Fruit fly (Drosophila melanogaster) whole organism, embryonic: Measurements from ENCODE around the gene dhd.

ENCODE experiments used
- CG10959 ChIP-seq: fragments of 200-800 bp; sonication (Bioruptor generic); IDR thresholded peaks from 2 replicates; pipeline ENCODE4 v1.3.6; 2022; ENCODE audit warnings: missing biosample characterization, missing genetic modification characterization
- CG11504 ChIP-seq: fragments of 200-800 bp; sonication (Bioruptor generic); optimal IDR thresholded peaks from 3 replicates; lab custom pipeline; 2019; ENCODE audit warnings: missing biosample characterization, mild to moderate bottlenecking, missing genetic modification characterization, moderate library complexity
- CG14710 ChIP-seq: fragments of 200-800 bp; sonication (Bioruptor generic); optimal IDR thresholded peaks from 3 replicates; lab custom pipeline; 2019; ENCODE audit warnings: missing biosample characterization, mild to moderate bottlenecking, missing genetic modification characterization, moderate library complexity
- CG14860 ChIP-seq: fragments of 200-800 bp; sonication (Bioruptor generic); IDR thresholded peaks from 3 replicates; pipeline ENCODE4 v1.3.6; 2022; ENCODE audit warnings: missing biosample characterization, missing genetic modification characterization; ENCODE audit not compliant: partially characterized antibody
- CG16779 ChIP-seq: fragments of 200-800 bp; sonication (Bioruptor generic); IDR thresholded peaks from 2 replicates; pipeline ENCODE4 v1.3.6; 2022; ENCODE audit warnings: missing biosample characterization, missing genetic modification characterization
- CG17385 ChIP-seq: fragments of 200-800 bp; sonication (Bioruptor generic); optimal IDR thresholded peaks from 3 replicates; lab custom pipeline; 2018; ENCODE audit warnings: missing biosample characterization, mild to moderate bottlenecking, missing genetic modification characterization
- CG18476 ChIP-seq: fragments of 200-800 bp; sonication (Bioruptor generic); optimal IDR thresholded peaks from 2 replicates; lab custom pipeline; 2016; ENCODE audit warnings: missing biosample characterization, mild to moderate bottlenecking, missing genetic modification characterization
- CG2875 ChIP-seq: fragments of 200-800 bp; sonication (Bioruptor generic); optimal IDR thresholded peaks from 2 replicates; lab custom pipeline; 2017; ENCODE audit warnings: missing biosample characterization, mild to moderate bottlenecking, missing genetic modification characterization, missing genetic modification reagents
- CG3163 ChIP-seq: fragments of 200-800 bp; sonication (Bioruptor generic); optimal IDR thresholded peaks from 3 replicates; lab custom pipeline; 2016; ENCODE audit warnings: missing biosample characterization, missing genetic modification characterization
- CG3726 ChIP-seq: fragments of 200-800 bp; sonication (Bioruptor generic); IDR thresholded peaks from 3 replicates; pipeline ENCODE4, ENCODE4 v1.3.6; 2022; ENCODE audit warnings: missing biosample characterization, missing genetic modification characterization
- CG4404 ChIP-seq: fragments of 200-800 bp; sonication (Bioruptor generic); IDR thresholded peaks from 2 replicates; pipeline ENCODE4 v1.3.6; 2022; ENCODE audit warnings: missing biosample characterization, missing genetic modification characterization
- CG5245 ChIP-seq: fragments of 200-800 bp; sonication (Bioruptor generic); optimal IDR thresholded peaks from 3 replicates; lab custom pipeline; 2016; ENCODE audit warnings: missing biosample characterization, missing genetic modification characterization
- CG6791 ChIP-seq: fragments of 200-800 bp; sonication (Bioruptor generic); IDR thresholded peaks from 3 replicates; pipeline ENCODE4 v1.3.6; 2022; ENCODE audit warnings: missing biosample characterization, missing genetic modification characterization; ENCODE audit not compliant: partially characterized antibody
- CG7928 ChIP-seq: fragments of 200-800 bp; sonication (Bioruptor generic); optimal IDR thresholded peaks from 2 replicates; lab custom pipeline; 2017; ENCODE audit warnings: missing biosample characterization, mild to moderate bottlenecking, missing genetic modification characterization
- CG8944 ChIP-seq: fragments of 200-800 bp; sonication (Bioruptor generic); optimal IDR thresholded peaks from 3 replicates; lab custom pipeline; 2016; ENCODE audit warnings: missing biosample characterization, missing genetic modification characterization
- CG9727 ChIP-seq: fragments of 200-800 bp; sonication (Bioruptor generic); optimal IDR thresholded peaks from 3 replicates; lab custom pipeline; 2017; ENCODE audit warnings: missing biosample characterization, mild to moderate bottlenecking, missing genetic modification characterization
- CrebB ChIP-seq: fragments of 200-800 bp; sonication (Bioruptor generic); optimal IDR thresholded peaks from 3 replicates; lab custom pipeline; 2018; ENCODE audit warnings: missing biosample characterization, mild to moderate bottlenecking, missing genetic modification characterization
- Dbx ChIP-seq: fragments of 200-800 bp; sonication (Bioruptor generic); IDR thresholded peaks from 3 replicates; pipeline ENCODE4 v1.3.6; 2022; ENCODE audit warnings: missing biosample characterization, missing genetic modification characterization
- Dip2 ChIP-seq: fragments of 200-800 bp; sonication (Bioruptor generic); IDR thresholded peaks from 2 replicates; pipeline ENCODE4 v1.3.6; 2022; ENCODE audit warnings: missing biosample characterization, missing genetic modification characterization
- ERR ChIP-seq: fragments of 200-800 bp; sonication (Bioruptor generic); optimal IDR thresholded peaks from 2 replicates; lab custom pipeline; 2016; ENCODE audit warnings: missing biosample characterization, missing genetic modification characterization
- Elba2 ChIP-seq: fragments of 200-800 bp; sonication (Bioruptor generic); optimal IDR thresholded peaks from 3 replicates; lab custom pipeline; 2016; ENCODE audit warnings: missing biosample characterization, missing genetic modification characterization
- Ets65A ChIP-seq: fragments of 200-800 bp; sonication (Bioruptor generic); peaks from one replicate; lab custom pipeline; 2016; ENCODE audit warnings: missing biosample characterization, missing genetic modification characterization
- GATAe ChIP-seq: fragments of 200-800 bp; sonication (Bioruptor generic); conservative IDR thresholded peaks from 2 replicates; pipeline ENCODE4 v1.3.6; 2022; ENCODE audit warnings: missing biosample characterization, missing genetic modification characterization
- HLH3B ChIP-seq: fragments of 200-800 bp; sonication (Bioruptor generic); IDR thresholded peaks from 2 replicates; pipeline ENCODE4 v1.3.6; 2022; ENCODE audit warnings: missing biosample characterization, missing genetic modification characterization
- Hsf ChIP-seq: fragments of 200-800 bp; sonication (Bioruptor generic); optimal IDR thresholded peaks from 3 replicates; lab custom pipeline; 2016; ENCODE audit warnings: missing biosample characterization, missing genetic modification characterization
- Mad ChIP-seq: fragments of 200-800 bp; sonication (Bioruptor generic); optimal IDR thresholded peaks from 2 replicates; lab custom pipeline; 2016; ENCODE audit warnings: missing biosample characterization, missing genetic modification characterization
- Med ChIP-seq: fragments of 200-800 bp; sonication (Bioruptor generic); peaks from one replicate; lab custom pipeline; 2016; ENCODE audit warnings: missing biosample characterization, missing genetic modification characterization, mild to moderate bottlenecking, inconsistent platforms, moderate library complexity
- NfI ChIP-seq: fragments of 200-800 bp; sonication (Bioruptor generic); optimal IDR thresholded peaks from 3 replicates; lab custom pipeline; 2018; ENCODE audit warnings: missing biosample characterization, mild to moderate bottlenecking, missing genetic modification characterization, moderate library complexity
- Oli ChIP-seq: fragments of 200-800 bp; sonication (Bioruptor generic); optimal IDR thresholded peaks from 2 replicates; lab custom pipeline; 2018; ENCODE audit warnings: missing biosample characterization, mild to moderate bottlenecking, missing genetic modification characterization, moderate library complexity
- Poxn ChIP-seq: fragments of 200-800 bp; sonication (Bioruptor generic); IDR thresholded peaks from 2 replicates; pipeline ENCODE4 v1.3.6; 2022; ENCODE audit warnings: missing biosample characterization, missing genetic modification characterization
- Xbp1 ChIP-seq: fragments of 200-800 bp; sonication (Bioruptor generic); optimal IDR thresholded peaks from 3 replicates; lab custom pipeline; 2016; ENCODE audit warnings: missing biosample characterization, mild to moderate bottlenecking, missing genetic modification characterization
- al ChIP-seq: fragments of 200-800 bp; sonication (Bioruptor generic); IDR thresholded peaks from 2 replicates; pipeline ENCODE4 v1.3.6; 2022; ENCODE audit warnings: missing biosample characterization, missing genetic modification characterization
- ap ChIP-seq: fragments of 200-800 bp; sonication (Bioruptor generic); IDR thresholded peaks from 2 replicates; pipeline ENCODE4 v1.3.6; 2022; ENCODE audit warnings: missing biosample characterization, missing genetic modification characterization
- ato ChIP-seq: fragments of 200-800 bp; sonication (Bioruptor generic); IDR thresholded peaks from 2 replicates; pipeline ENCODE4 v1.3.6; 2022; ENCODE audit warnings: missing biosample characterization, missing genetic modification characterization; ENCODE audit not compliant: partially characterized antibody
- bsh ChIP-seq, 2 experiments: fragments of 200-800 bp; sonication (Bioruptor generic); optimal IDR thresholded peaks; 2 replicates each; lab custom pipeline; 2017 to 2018; ENCODE audit warnings: mild to moderate bottlenecking in 2 of 2, missing biosample characterization in 2 of 2, missing genetic modification characterization in 2 of 2, moderate library complexity in 1 of 2
- croc ChIP-seq: fragments of 200-800 bp; sonication (Bioruptor generic); conservative IDR thresholded peaks from 3 replicates; pipeline ENCODE4 v1.3.6; 2022; ENCODE audit warnings: missing biosample characterization, missing genetic modification characterization
- dysf ChIP-seq: fragments of 200-800 bp; sonication (Bioruptor generic); IDR thresholded peaks from 3 replicates; pipeline ENCODE4 v1.3.6; 2022; ENCODE audit warnings: missing biosample characterization, missing genetic modification characterization
- fd102C ChIP-seq: fragments of 200-800 bp; sonication (Bioruptor generic); optimal IDR thresholded peaks from 2 replicates; lab custom pipeline; 2018; ENCODE audit warnings: missing biosample characterization, mild to moderate bottlenecking, missing genetic modification characterization, moderate library complexity
- gce ChIP-seq: fragments of 200-800 bp; sonication (Bioruptor generic); IDR thresholded peaks from 3 replicates; pipeline ENCODE4 v1.3.6; 2022; ENCODE audit warnings: missing biosample characterization, missing genetic modification characterization
- gcm2 ChIP-seq: fragments of 200-800 bp; sonication (Bioruptor generic); optimal IDR thresholded peaks from 2 replicates; lab custom pipeline; 2016; ENCODE audit warnings: missing biosample characterization, missing genetic modification characterization
- grn ChIP-seq: fragments of 200-800 bp; sonication (Bioruptor generic); optimal IDR thresholded peaks from 3 replicates; lab custom pipeline; 2017; ENCODE audit warnings: missing biosample characterization, missing genetic modification characterization
- jigr1 ChIP-seq: fragments of 200-800 bp; sonication (Bioruptor generic); IDR thresholded peaks from 3 replicates; pipeline ENCODE4 v1.3.6; 2022; ENCODE audit warnings: missing biosample characterization, missing genetic modification characterization
- lilli ChIP-seq: fragments of 200-800 bp; sonication (Bioruptor generic); optimal IDR thresholded peaks from 3 replicates; lab custom pipeline; 2016; ENCODE audit warnings: missing biosample characterization, missing genetic modification characterization
- lmd ChIP-seq: fragments of 200-800 bp; sonication (Bioruptor generic); IDR thresholded peaks from 2 replicates; pipeline ENCODE4 v1.3.6; 2022; ENCODE audit warnings: missing biosample characterization, missing genetic modification characterization
- lola ChIP-seq, 3 experiments: fragments of >200 bp in 2 of 3; fragments of 200-800 bp in 1 of 3; sonication (Bioruptor generic) in 1 of 3; optimal IDR thresholded peaks; 2 replicates each; lab custom pipeline; 2017 to 2019; ENCODE audit warnings: missing biosample characterization in 3 of 3, missing genetic modification characterization in 3 of 3, mild to moderate bottlenecking in 1 of 3, moderate library complexity in 1 of 3
- nmo ChIP-seq: fragments of 200-800 bp; sonication (Bioruptor generic); optimal IDR thresholded peaks from 2 replicates; lab custom pipeline; 2018; ENCODE audit warnings: missing biosample characterization, mild to moderate bottlenecking, missing genetic modification characterization, moderate library complexity
- nom ChIP-seq: fragments of 200-800 bp; sonication (Bioruptor generic); optimal IDR thresholded peaks from 2 replicates; lab custom pipeline; 2017; ENCODE audit warnings: missing biosample characterization, missing genetic modification characterization, mild to moderate bottlenecking, moderate library complexity, missing genetic modification reagents
- org-1 ChIP-seq: fragments of 200-800 bp; sonication (Bioruptor generic); optimal IDR thresholded peaks from 2 replicates; lab custom pipeline; 2017; ENCODE audit warnings: missing biosample characterization, missing genetic modification characterization
- pum ChIP-seq: fragments of 200-800 bp; sonication (Bioruptor generic); optimal IDR thresholded peaks from 2 replicates; lab custom pipeline; 2016; ENCODE audit warnings: missing biosample characterization, missing genetic modification characterization
- tio ChIP-seq: fragments of 200-800 bp; sonication (Bioruptor generic); optimal IDR thresholded peaks from 2 replicates; lab custom pipeline; 2017; ENCODE audit warnings: missing biosample characterization, missing genetic modification characterization, inconsistent platforms
- zfh1 ChIP-seq: fragments of 200-800 bp; sonication (Bioruptor generic); IDR thresholded peaks from 3 replicates; pipeline ENCODE4 v1.3.6; 2022; ENCODE audit warnings: missing biosample characterization, missing genetic modification characterization

The dhd gene

DNA sequence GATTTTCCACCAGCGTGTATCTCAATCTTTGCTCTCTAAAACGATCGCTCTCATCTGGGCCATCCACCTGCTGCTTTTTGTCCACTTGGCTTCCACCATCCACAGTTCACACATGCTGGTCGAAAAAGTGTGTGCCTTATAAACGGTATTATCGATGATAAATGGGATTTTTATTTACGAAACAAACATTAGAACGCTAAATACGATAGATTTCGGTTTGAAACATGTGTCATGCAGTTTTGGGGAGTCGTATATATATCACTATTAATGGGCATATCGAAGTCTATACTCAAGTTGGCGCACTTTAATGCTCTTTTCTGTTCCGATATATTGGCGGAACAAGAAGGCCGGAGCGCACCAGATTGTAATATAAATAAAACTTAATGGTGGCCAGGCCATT, 45.1 kb downstream of the dhd start (continued):
- TF ChIP-seq grn (GFP tag; lab: Kevin White, UChicago): no peak
- peak; percentile 79 for TF ChIP-seq Med (GFP tag; lab: Kevin White, UChicago)
- TF ChIP-seq CG14860: no peak
- TF ChIP-seq nmo (GFP tag; lab: Kevin White, UChicago): peak; percentile 15
- no peak for TF ChIP-seq ato (GFP tag; lab: Robert Waterston, UW)
- TF ChIP-seq CG17385 (GFP tag; lab: Kevin White, UChicago): no peak
- TF ChIP-seq tio (GFP tag; lab: Kevin White, UChicago): no peak
- peak; percentile 24 for TF ChIP-seq Oli (tag; lab: Kevin White, UChicago)
- 0 out of 3 replicates have a peak, but pooled peaks have one; percentile 27 for TF ChIP-seq jigr1 (GFP tag; lab: Robert Waterston, UW)
- TF ChIP-seq nom (GFP tag; lab: Kevin White, UChicago): no peak
- TF ChIP-seq zfh1 (GFP tag; lab: Robert Waterston, UW): no peak
- TF ChIP-seq Xbp1 (GFP tag; lab: Kevin White, UChicago): peak; percentile 10
- TF ChIP-seq CG5245 (GFP tag; lab: Kevin White, UChicago): no peak
- no peak for TF ChIP-seq Mad (GFP tag; lab: Kevin White, UChicago)
- no peak for TF ChIP-seq NfI (GFP tag; lab: Kevin White, UChicago)

DNA sequence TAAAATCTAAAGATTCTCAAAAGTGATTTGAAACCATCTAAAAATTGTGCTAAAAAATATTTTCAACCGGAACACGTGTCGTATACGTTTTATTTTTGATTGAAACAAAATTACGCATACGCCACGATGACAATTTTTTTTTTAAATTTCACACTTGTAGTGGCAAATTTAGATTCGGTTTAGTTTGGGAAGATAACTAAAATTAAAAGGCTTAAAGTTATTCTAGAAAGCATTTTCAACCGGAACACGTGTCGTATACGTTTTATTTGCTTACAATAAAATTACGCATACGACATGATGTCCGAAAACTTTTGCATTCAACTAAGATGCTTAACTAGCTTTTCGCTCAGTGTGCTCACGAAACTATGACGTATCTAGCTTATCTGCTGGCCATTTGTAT, 46.8 kb downstream of the dhd start:
- TF ChIP-seq Dbx (no peak), lmd (no peak), GATAe (GFP tag; lab: Robert Waterston, UW) (no peak), ap (GFP tag; lab: Robert Waterston, UW) (no peak), gcm2 (no peak), fd102C (GFP tag; lab: Kevin White, UChicago) (peak; percentile 44), Elba2 (GFP tag; lab: Kevin White, UChicago) (no peak), dysf (GFP tag; lab: Robert Waterston, UW) (no peak), CG10959 (GFP tag; lab: Robert Waterston, UW) (no peak), CG3163 (no peak), gce (GFP tag; lab: Robert Waterston, UW) (no peak), pum (GFP tag; lab: Kevin White, UChicago) (no peak), CG4404 (GFP tag; lab: Robert Waterston, UW) (no peak), CG14710 (tag; lab: Kevin White, UChicago) (peak; percentile 4), CG16779 (GFP tag; lab: Robert Waterston, UW) (no peak), CG7928 (no peak), nom (GFP tag; lab: Kevin White, UChicago) (no peak), Med (GFP tag; lab: Kevin White, UChicago) (peak; percentile 19), CG6791 (no peak), org-1 (GFP tag; lab: Kevin White, UChicago) (no peak), bsh (GFP tag; optimal IDR thresholded peaks at IDR 0.05; lab: Kevin White, UChicago) (no peak), croc (GFP tag; lab: Robert Waterston, UW) (no peak), CG8944 (GFP tag; lab: Kevin White, UChicago) (no peak), CG18476 (GFP tag; lab: Kevin White, UChicago) (no peak), al (GFP tag; lab: Robert Waterston, UW) (no peak), CG11504 (tag; lab: Kevin White, UChicago) (peak; percentile 34), Hsf (GFP tag; lab: Kevin White, UChicago) (no peak), HLH3B (GFP tag; lab: Robert Waterston, UW) (no peak), Poxn (no peak), CG2875 (GFP tag; lab: Kevin White, UChicago) (no peak), ERR (no peak), CG3726 (GFP tag; lab: Robert Waterston, UW) (no peak), Ets65A (GFP tag; lab: Kevin White, UChicago) (no peak), lilli (peak; percentile 10), lola (GFP tag; optimal IDR thresholded peaks at IDR 0.05; lab: Kevin White, UChicago) (no peak), Dip2 (no peak), CrebB (tag; lab: Kevin White, UChicago) (no peak), CG9727 (GFP tag; lab: Kevin White, UChicago) (peak; percentile 59)
